Fruit fly (Drosophila melanogaster) whole organism, embryonic: Measurements from ENCODE around the gene Gcn5.

ENCODE experiments used
- Atf3 ChIP-seq: fragments of 200-800 bp; sonication (Bioruptor generic); optimal IDR thresholded peaks from 3 replicates; lab custom pipeline; 2016; ENCODE audit warnings: missing biosample characterization, missing genetic modification characterization
- Awh ChIP-seq: fragments of 200-800 bp; sonication (Bioruptor generic); IDR thresholded peaks from 2 replicates; pipeline ENCODE4, ENCODE4 v1.3.6; 2022; ENCODE audit warnings: missing biosample characterization, missing genetic modification characterization
- Bteb2 ChIP-seq: fragments of 200-800 bp; sonication (Bioruptor generic); optimal IDR thresholded peaks from 2 replicates; lab custom pipeline; 2016; ENCODE audit warnings: missing biosample characterization, missing genetic modification characterization
- CG10267 ChIP-seq: fragments of 200-800 bp; sonication (Bioruptor generic); optimal IDR thresholded peaks from 2 replicates; lab custom pipeline; 2018; ENCODE audit warnings: missing biosample characterization, mild to moderate bottlenecking, missing genetic modification characterization, moderate library complexity
- CG10543 ChIP-seq: fragments of 200-800 bp; sonication (Bioruptor generic); optimal IDR thresholded peaks from 3 replicates; lab custom pipeline; 2017; ENCODE audit warnings: missing biosample characterization, mild to moderate bottlenecking, missing genetic modification characterization, moderate library complexity
- CG11456 ChIP-seq: fragments of 200-800 bp; sonication (Bioruptor generic); IDR thresholded peaks from 3 replicates; pipeline ENCODE4 v1.3.6; 2022; ENCODE audit warnings: missing biosample characterization, missing genetic modification characterization
- CG12744 ChIP-seq: fragments of 200-800 bp; sonication (Bioruptor generic); optimal IDR thresholded peaks from 2 replicates; lab custom pipeline; 2016; ENCODE audit warnings: missing biosample characterization, missing genetic modification characterization
- CG12942 ChIP-seq: fragments of 200-800 bp; sonication (Bioruptor generic); optimal IDR thresholded peaks from 3 replicates; lab custom pipeline; 2016; ENCODE audit warnings: missing biosample characterization, missing genetic modification characterization
- CG13775 ChIP-seq: fragments of 200-800 bp; sonication (Bioruptor generic); optimal IDR thresholded peaks from 3 replicates; lab custom pipeline; 2017; ENCODE audit warnings: missing biosample characterization, mild to moderate bottlenecking, missing genetic modification characterization
- CG13894 ChIP-seq: fragments of 200-800 bp; sonication (Bioruptor generic); optimal IDR thresholded peaks from 3 replicates; lab custom pipeline; 2018; ENCODE audit warnings: missing biosample characterization, mild to moderate bottlenecking, missing genetic modification characterization, moderate library complexity
- CG15073 ChIP-seq: fragments of 200-800 bp; sonication (Bioruptor generic); optimal IDR thresholded peaks from 2 replicates; lab custom pipeline; 2016; ENCODE audit warnings: missing biosample characterization, missing genetic modification characterization
- CG16813 ChIP-seq: fragments of 200-800 bp; sonication (Bioruptor generic); IDR thresholded peaks from 3 replicates; pipeline ENCODE4 v1.3.6; 2022; ENCODE audit warnings: missing biosample characterization, missing genetic modification characterization; ENCODE audit not compliant: partially characterized antibody
- CG17328 ChIP-seq: fragments of 200-800 bp; sonication (Bioruptor generic); IDR thresholded peaks from 2 replicates; pipeline ENCODE4 v1.3.6; 2022; ENCODE audit warnings: missing biosample characterization, missing genetic modification characterization
- CG17385 ChIP-seq: fragments of 200-800 bp; sonication (Bioruptor generic); optimal IDR thresholded peaks from 3 replicates; lab custom pipeline; 2018; ENCODE audit warnings: missing biosample characterization, mild to moderate bottlenecking, missing genetic modification characterization
- CG18262 ChIP-seq: fragments of 200-800 bp; optimal IDR thresholded peaks from 3 replicates; lab custom pipeline; 2019; ENCODE audit warnings: missing biosample characterization, mild to moderate bottlenecking, missing genetic modification characterization, moderate library complexity
- CG18619 ChIP-seq: fragments of 200-800 bp; sonication (Bioruptor generic); optimal IDR thresholded peaks from 3 replicates; lab custom pipeline; 2017; ENCODE audit warnings: missing biosample characterization, mild to moderate bottlenecking, missing genetic modification characterization
- CG30431 ChIP-seq: fragments of 200-800 bp; sonication (Bioruptor generic); optimal IDR thresholded peaks from 2 replicates; lab custom pipeline; 2017; ENCODE audit warnings: missing biosample characterization, missing genetic modification characterization
- CG3726 ChIP-seq: fragments of 200-800 bp; sonication (Bioruptor generic); IDR thresholded peaks from 3 replicates; pipeline ENCODE4, ENCODE4 v1.3.6; 2022; ENCODE audit warnings: missing biosample characterization, missing genetic modification characterization
- CG4282 ChIP-seq: fragments of 200-800 bp; sonication (Bioruptor generic); optimal IDR thresholded peaks from 2 replicates; lab custom pipeline; 2016; ENCODE audit warnings: missing biosample characterization, missing genetic modification characterization
- CG4854 ChIP-seq: fragments of 200-800 bp; sonication (Bioruptor generic); optimal IDR thresholded peaks from 2 replicates; lab custom pipeline; 2016; ENCODE audit warnings: missing biosample characterization, missing genetic modification characterization, inconsistent platforms
- CG5245 ChIP-seq: fragments of 200-800 bp; sonication (Bioruptor generic); optimal IDR thresholded peaks from 3 replicates; lab custom pipeline; 2016; ENCODE audit warnings: missing biosample characterization, missing genetic modification characterization
- CG7786 ChIP-seq: fragments of 200-800 bp; sonication (Bioruptor generic); optimal IDR thresholded peaks from 2 replicates; lab custom pipeline; 2016; ENCODE audit warnings: missing biosample characterization, missing genetic modification characterization
- CG7963 ChIP-seq: fragments of 200-800 bp; sonication (Bioruptor generic); IDR thresholded peaks from 3 replicates; pipeline ENCODE4 v1.3.6; 2022; ENCODE audit warnings: missing biosample characterization, missing genetic modification characterization; ENCODE audit not compliant: partially characterized antibody
- CG9437 ChIP-seq: fragments of 200-800 bp; sonication (Bioruptor generic); optimal IDR thresholded peaks from 2 replicates; lab custom pipeline; 2018; ENCODE audit warnings: missing biosample characterization, mild to moderate bottlenecking, missing genetic modification characterization
- CG9932 ChIP-seq: fragments of 200-800 bp; sonication (Bioruptor generic); IDR thresholded peaks from 2 replicates; pipeline ENCODE4 v1.3.6; 2022; ENCODE audit warnings: missing biosample characterization, missing genetic modification characterization
- Deaf1 ChIP-seq: fragments of 200-800 bp; optimal IDR thresholded peaks from 3 replicates; lab custom pipeline; 2019; ENCODE audit warnings: missing biosample characterization, mild to moderate bottlenecking, missing genetic modification characterization, moderate library complexity
- E2f1 ChIP-seq: fragments of 200-800 bp; sonication (Bioruptor generic); IDR thresholded peaks from 2 replicates; pipeline ENCODE4 v1.3.6; 2022; ENCODE audit warnings: missing biosample characterization, missing genetic modification characterization
- Fer3 ChIP-seq: fragments of 200-800 bp; sonication (Bioruptor generic); optimal IDR thresholded peaks from 2 replicates; lab custom pipeline; 2018; ENCODE audit warnings: missing biosample characterization, mild to moderate bottlenecking, missing genetic modification characterization, moderate library complexity
- HHEX ChIP-seq: fragments of 200-800 bp; sonication (Bioruptor generic); optimal IDR thresholded peaks from 3 replicates; lab custom pipeline; 2017; ENCODE audit warnings: missing biosample characterization, mild to moderate bottlenecking, missing genetic modification characterization, missing genetic modification reagents
- Hr39 ChIP-seq: fragments of >200 bp; optimal IDR thresholded peaks from 2 replicates; lab custom pipeline; 2017
- Kr ChIP-seq: fragments of 200-800 bp; sonication (Bioruptor generic); optimal IDR thresholded peaks from 2 replicates; lab custom pipeline; 2017; ENCODE audit warnings: missing biosample characterization, mild to moderate bottlenecking, missing genetic modification characterization
- Mrtf ChIP-seq: fragments of 200-800 bp; sonication (Bioruptor generic); IDR thresholded peaks from 3 replicates; pipeline ENCODE4 v1.3.6; 2022; ENCODE audit warnings: missing biosample characterization, missing genetic modification characterization
- NK7.1 ChIP-seq: fragments of 200-800 bp; sonication (Bioruptor generic); optimal IDR thresholded peaks from 3 replicates; lab custom pipeline; 2016; ENCODE audit warnings: missing biosample characterization, missing genetic modification characterization
- Nf-YB ChIP-seq: fragments of 200-800 bp; sonication (Bioruptor generic); optimal IDR thresholded peaks from 3 replicates; lab custom pipeline; 2019; ENCODE audit warnings: missing biosample characterization, mild to moderate bottlenecking, missing genetic modification characterization, moderate library complexity
- Sin3A ChIP-seq: fragments of >200 bp; optimal IDR thresholded peaks from 2 replicates; lab custom pipeline; 2018
- dmrt99B ChIP-seq: fragments of 200-800 bp; sonication (Bioruptor generic); optimal IDR thresholded peaks from 2 replicates; lab custom pipeline; 2018; ENCODE audit warnings: missing biosample characterization, mild to moderate bottlenecking, missing genetic modification characterization, moderate library complexity
- fru ChIP-seq: fragments of >200 bp; optimal IDR thresholded peaks from 2 replicates; lab custom pipeline; 2017
- gro ChIP-seq: fragments of 200-800 bp; sonication (Bioruptor generic); optimal IDR thresholded peaks from 2 replicates; lab custom pipeline; 2016; ENCODE audit warnings: missing biosample characterization, missing genetic modification characterization
- ham ChIP-seq: fragments of 200-800 bp; sonication (Bioruptor generic); IDR thresholded peaks from 2 replicates; pipeline ENCODE4 v1.3.6; 2022; ENCODE audit warnings: missing biosample characterization, missing genetic modification characterization
- lilli ChIP-seq: fragments of 200-800 bp; sonication (Bioruptor generic); optimal IDR thresholded peaks from 3 replicates; lab custom pipeline; 2016; ENCODE audit warnings: missing biosample characterization, missing genetic modification characterization
- nerfin-1 ChIP-seq: fragments of 200-800 bp; sonication (Bioruptor generic); optimal IDR thresholded peaks from 3 replicates; lab custom pipeline; 2019; ENCODE audit warnings: missing biosample characterization, mild to moderate bottlenecking, missing genetic modification characterization, moderate library complexity
- pb ChIP-seq: fragments of 200-800 bp; sonication (Bioruptor generic); optimal IDR thresholded peaks from 3 replicates; lab custom pipeline; 2016; ENCODE audit warnings: missing biosample characterization, missing genetic modification characterization
- seq ChIP-seq: fragments of 200-800 bp; sonication (Bioruptor generic); IDR thresholded peaks from 2 replicates; pipeline ENCODE4 v1.3.6; 2022; ENCODE audit warnings: missing biosample characterization, missing genetic modification characterization
- sisA ChIP-seq: fragments of 200-800 bp; sonication (Bioruptor generic); IDR thresholded peaks from 2 replicates; pipeline ENCODE4 v1.3.6; 2022; ENCODE audit warnings: missing biosample characterization, missing genetic modification characterization
- slbo ChIP-seq: fragments of 200-800 bp; sonication (Bioruptor generic); IDR thresholded peaks from 2 replicates; pipeline ENCODE4 v1.3.6; 2022; ENCODE audit warnings: missing biosample characterization, missing genetic modification characterization
- sqz ChIP-seq: fragments of 200-800 bp; sonication (Bioruptor generic); optimal IDR thresholded peaks from 3 replicates; lab custom pipeline; 2018; ENCODE audit warnings: missing biosample characterization, mild to moderate bottlenecking, missing genetic modification characterization
- tap ChIP-seq: fragments of 200-800 bp; optimal IDR thresholded peaks from 3 replicates; lab custom pipeline; 2019; ENCODE audit warnings: missing biosample characterization, mild to moderate bottlenecking, missing genetic modification characterization, moderate library complexity
- toy ChIP-seq: fragments of 200-800 bp; sonication (Bioruptor generic); IDR thresholded peaks from 2 replicates; pipeline ENCODE4 v1.3.6; 2022; ENCODE audit warnings: missing biosample characterization, missing genetic modification characterization
- ttk ChIP-seq: fragments of 200-800 bp; sonication (Bioruptor generic); IDR thresholded peaks from 2 replicates; pipeline ENCODE4 v2.1.2; 2022; ENCODE audit warnings: missing biosample characterization, missing genetic modification characterization
- wdn ChIP-seq: fragments of 200-800 bp; sonication (Bioruptor generic); IDR thresholded peaks from 2 replicates; pipeline ENCODE4 v1.3.6; 2022; ENCODE audit warnings: missing biosample characterization, missing genetic modification characterization
- wor ChIP-seq: fragments of 200-800 bp; sonication (Bioruptor generic); IDR thresholded peaks from 2 replicates; pipeline ENCODE4 v1.3.6; 2022; ENCODE audit warnings: missing biosample characterization, missing genetic modification characterization
- zen ChIP-seq: fragments of 200-800 bp; sonication (Bioruptor generic); optimal IDR thresholded peaks from 3 replicates; lab custom pipeline; 2018; ENCODE audit warnings: missing biosample characterization, mild to moderate bottlenecking, missing genetic modification characterization, moderate library complexity

The Gcn5 gene

dm6 chr3L:12529431-12530007 lies 5.7 kb upstream of the Gcn5 start (continued):
- peak; percentile 15 for TF ChIP-seq CG13775 (GFP tag; lab: Kevin White, UChicago)
- TF ChIP-seq wdn = peak; percentile 22; the same call in 1 of the 2 replicates
- no peak for TF ChIP-seq Atf3 (GFP tag; lab: Kevin White, UChicago)
- TF ChIP-seq CG17328 (GFP tag; lab: Robert Waterston, UW) = peak; percentile 76
- TF ChIP-seq CG16813 (GFP tag; lab: Robert Waterston, UW) = no peak
- peak; percentile 38 for TF ChIP-seq CG10267 (tag; lab: Kevin White, UChicago)
- TF ChIP-seq CG9932 = no peak
- peak; percentile 35; the same call in 1 of the 3 replicates for TF ChIP-seq CG3726 (GFP tag; lab: Robert Waterston, UW)
- no peak for TF ChIP-seq seq (GFP tag; lab: Robert Waterston, UW)
- TF ChIP-seq E2f1 (GFP tag; lab: Robert Waterston, UW) = peak; percentile 12; the same call in 1 of the 2 replicates
- no peak for TF ChIP-seq CG13894
- TF ChIP-seq Kr (GFP tag; lab: Kevin White, UChicago) = no peak
- no peak for TF ChIP-seq CG7963 (GFP tag; lab: Robert Waterston, UW)
- TF ChIP-seq CG18619 (GFP tag; lab: Kevin White, UChicago) = peak; percentile 21
- peak; percentile 10 for TF ChIP-seq CG10543
- peak; percentile 61 for TF ChIP-seq sisA (GFP tag; lab: Robert Waterston, UW)
- peak; percentile 22 for TF ChIP-seq Bteb2
- no peak for TF ChIP-seq Mrtf (GFP tag; lab: Robert Waterston, UW)
- TF ChIP-seq NK7.1 (GFP tag; lab: Kevin White, UChicago) = no peak
- TF ChIP-seq CG30431 = no peak
- peak; percentile 49 for TF ChIP-seq tap (tag; lab: Kevin White, UChicago)
- TF ChIP-seq gro = no peak
- TF ChIP-seq CG4282 (GFP tag; lab: Kevin White, UChicago) = no peak
- TF ChIP-seq CG17385 (GFP tag; lab: Kevin White, UChicago) = peak; percentile 52
- TF ChIP-seq Hr39 = no peak
- TF ChIP-seq CG9437 (GFP tag; lab: Kevin White, UChicago) = peak; percentile 18
- TF ChIP-seq CG11456 = peak; percentile 70; the same call in 2 of the 3 replicates
- TF ChIP-seq CG5245 (GFP tag; lab: Kevin White, UChicago) = peak; percentile 27
- TF ChIP-seq CG7786 = peak; percentile 2
- no peak for TF ChIP-seq Deaf1 (tag; lab: Kevin White, UChicago)
- no peak for TF ChIP-seq zen (tag; lab: Kevin White, UChicago)
- peak; percentile 50; the same call in 1 of the 2 replicates for TF ChIP-seq ttk
- peak; percentile 35 for TF ChIP-seq lilli (GFP tag; lab: Kevin White, UChicago)
- TF ChIP-seq CG4854 (GFP tag; lab: Kevin White, UChicago) = no peak
- peak; percentile 10 for TF ChIP-seq HHEX
- no peak for TF ChIP-seq Sin3A (lab: Kevin White, UChicago)
- TF ChIP-seq Awh (GFP tag; lab: Robert Waterston, UW) = peak; percentile 77
- no peak for TF ChIP-seq ham (GFP tag; lab: Robert Waterston, UW)
- TF ChIP-seq CG18262 (tag; lab: Kevin White, UChicago) = peak; percentile 63
- TF ChIP-seq CG12744 (GFP tag; lab: Kevin White, UChicago) = no peak
- TF ChIP-seq nerfin-1 (tag; lab: Kevin White, UChicago) = peak; percentile 49
- no peak for TF ChIP-seq toy (GFP tag; lab: Robert Waterston, UW)
- peak; percentile 55 for TF ChIP-seq sqz (GFP tag; lab: Kevin White, UChicago)
- peak; percentile 47 for TF ChIP-seq slbo (GFP tag; lab: Robert Waterston, UW)
- peak; percentile 67 for TF ChIP-seq dmrt99B (tag; lab: Kevin White, UChicago)
- no peak for TF ChIP-seq fru (lab: Kevin White, UChicago)
- TF ChIP-seq wor (GFP tag; lab: Robert Waterston, UW) = 0 out of 2 replicates have a peak, but pooled peaks have one; percentile 25
- peak; percentile 9 for TF ChIP-seq CG12942 (GFP tag; lab: Kevin White, UChicago)
- TF ChIP-seq CG15073 (GFP tag; lab: Kevin White, UChicago) = no peak
- TF ChIP-seq Fer3 (tag; lab: Kevin White, UChicago) = peak; percentile 28
- peak; percentile 12 for TF ChIP-seq Nf-YB (GFP tag; lab: Kevin White, UChicago)
- no peak for TF ChIP-seq pb (GFP tag; lab: Kevin White, UChicago)
